Fruit fly (Drosophila melanogaster) whole organism, embryonic: ENCODE measurements around the gene Shc.

Experiments
- CG10267 ChIP-seq: fragments of 200-800 bp; sonication (Bioruptor generic); optimal IDR thresholded peaks from 2 replicates; lab custom pipeline; 2018; ENCODE audit warnings: missing biosample characterization, mild to moderate bottlenecking, missing genetic modification characterization, moderate library complexity
- CG10654 ChIP-seq: fragments of 200-800 bp; sonication (Bioruptor generic); optimal IDR thresholded peaks from 2 replicates; lab custom pipeline; 2016; ENCODE audit warnings: missing biosample characterization, missing genetic modification characterization
- CG11093 ChIP-seq: fragments of 200-800 bp; sonication (Bioruptor generic); IDR thresholded peaks from 3 replicates; pipeline ENCODE4 v1.3.6; 2022; ENCODE audit warnings: missing biosample characterization, missing genetic modification characterization
- CG12659 ChIP-seq: fragments of 200-800 bp; sonication (Bioruptor generic); optimal IDR thresholded peaks from 3 replicates; lab custom pipeline; 2017; ENCODE audit warnings: mild to moderate bottlenecking, missing biosample characterization, missing genetic modification reagents, missing genetic modification characterization
- CG13775 ChIP-seq: fragments of 200-800 bp; sonication (Bioruptor generic); optimal IDR thresholded peaks from 3 replicates; lab custom pipeline; 2017; ENCODE audit warnings: missing biosample characterization, mild to moderate bottlenecking, missing genetic modification characterization
- CG14050 ChIP-seq: fragments of 200-800 bp; sonication (Bioruptor generic); IDR thresholded peaks from 3 replicates; pipeline ENCODE4 v1.3.6; 2022; ENCODE audit warnings: missing biosample characterization, missing genetic modification characterization
- CG15514 ChIP-seq: fragments of 200-800 bp; sonication (Bioruptor generic); optimal IDR thresholded peaks from 3 replicates; lab custom pipeline; 2017; ENCODE audit warnings: missing biosample characterization, missing genetic modification characterization, mild to moderate bottlenecking, moderate library complexity, missing genetic modification reagents
- CG15601 ChIP-seq: fragments of 200-800 bp; sonication (Bioruptor generic); optimal IDR thresholded peaks from 3 replicates; lab custom pipeline; 2019; ENCODE audit warnings: missing biosample characterization, mild to moderate bottlenecking, missing genetic modification characterization, moderate library complexity
- CG17328 ChIP-seq: fragments of 200-800 bp; sonication (Bioruptor generic); IDR thresholded peaks from 2 replicates; pipeline ENCODE4 v1.3.6; 2022; ENCODE audit warnings: missing biosample characterization, missing genetic modification characterization
- CG17361 ChIP-seq: fragments of 200-800 bp; sonication (Bioruptor generic); IDR thresholded peaks from 3 replicates; pipeline ENCODE4 v1.3.6; 2022; ENCODE audit warnings: missing biosample characterization, missing genetic modification characterization
- CG17568 ChIP-seq: fragments of 200-800 bp; sonication (Bioruptor generic); optimal IDR thresholded peaks from 2 replicates; lab custom pipeline; 2018; ENCODE audit warnings: missing biosample characterization, mild to moderate bottlenecking, missing genetic modification characterization, moderate library complexity
- CG1832 ChIP-seq: fragments of 200-800 bp; sonication (Bioruptor generic); optimal IDR thresholded peaks from 2 replicates; lab custom pipeline; 2017; ENCODE audit warnings: missing biosample characterization, mild to moderate bottlenecking, missing genetic modification characterization, inconsistent platforms
- CG2129 ChIP-seq: fragments of 200-800 bp; sonication (Bioruptor generic); IDR thresholded peaks from 2 replicates; pipeline ENCODE4 v1.3.6; 2022; ENCODE audit warnings: missing biosample characterization, missing genetic modification characterization; ENCODE audit not compliant: partially characterized antibody
- CG30403 ChIP-seq: fragments of 200-800 bp; sonication (Bioruptor generic); optimal IDR thresholded peaks from 3 replicates; lab custom pipeline; 2016; ENCODE audit warnings: missing biosample characterization, missing genetic modification characterization
- CG32772 ChIP-seq: fragments of 200-800 bp; sonication (Bioruptor generic); IDR thresholded peaks from 2 replicates; pipeline ENCODE4 v1.3.6; 2022; ENCODE audit warnings: missing biosample characterization, missing genetic modification characterization
- CG3407 ChIP-seq: fragments of 200-800 bp; sonication (Bioruptor generic); optimal IDR thresholded peaks from 2 replicates; lab custom pipeline; 2018; ENCODE audit warnings: missing biosample characterization, mild to moderate bottlenecking, missing genetic modification characterization
- CG4404 ChIP-seq: fragments of 200-800 bp; sonication (Bioruptor generic); IDR thresholded peaks from 2 replicates; pipeline ENCODE4 v1.3.6; 2022; ENCODE audit warnings: missing biosample characterization, missing genetic modification characterization
- CG5953 ChIP-seq: fragments of 200-800 bp; sonication (Bioruptor generic); IDR thresholded peaks from 2 replicates; pipeline ENCODE4 v1.3.6; 2022; ENCODE audit warnings: missing biosample characterization, missing genetic modification characterization
- CG6765 ChIP-seq: fragments of 200-800 bp; sonication (Bioruptor generic); optimal IDR thresholded peaks from 3 replicates; lab custom pipeline; 2017; ENCODE audit warnings: missing biosample characterization, mild to moderate bottlenecking, missing genetic modification characterization
- CG7928 ChIP-seq: fragments of 200-800 bp; sonication (Bioruptor generic); optimal IDR thresholded peaks from 2 replicates; lab custom pipeline; 2017; ENCODE audit warnings: missing biosample characterization, mild to moderate bottlenecking, missing genetic modification characterization
- Camta ChIP-seq: fragments of 200-800 bp; sonication (Bioruptor generic); optimal IDR thresholded peaks from 2 replicates; lab custom pipeline; 2016; ENCODE audit warnings: missing biosample characterization, missing genetic modification characterization
- Dek ChIP-seq: fragments of 200-800 bp; sonication (Bioruptor generic); optimal IDR thresholded peaks from 3 replicates; lab custom pipeline; 2019; ENCODE audit warnings: missing biosample characterization, mild to moderate bottlenecking, missing genetic modification characterization, moderate library complexity
- Dip2 ChIP-seq: fragments of 200-800 bp; sonication (Bioruptor generic); IDR thresholded peaks from 2 replicates; pipeline ENCODE4 v1.3.6; 2022; ENCODE audit warnings: missing biosample characterization, missing genetic modification characterization
- Nf-YB ChIP-seq: fragments of 200-800 bp; sonication (Bioruptor generic); optimal IDR thresholded peaks from 3 replicates; lab custom pipeline; 2019; ENCODE audit warnings: missing biosample characterization, mild to moderate bottlenecking, missing genetic modification characterization, moderate library complexity
- Nf-YC ChIP-seq: fragments of 200-800 bp; optimal IDR thresholded peaks from 3 replicates; lab custom pipeline; 2019; ENCODE audit warnings: missing biosample characterization, mild to moderate bottlenecking, missing genetic modification characterization, moderate library complexity
- Optix ChIP-seq: fragments of 200-800 bp; sonication (Bioruptor generic); IDR thresholded peaks from 3 replicates; pipeline ENCODE4 v1.3.6; 2022; ENCODE audit warnings: missing biosample characterization, missing genetic modification characterization
- Scr ChIP-seq: fragments of 200-800 bp; sonication (Bioruptor generic); IDR thresholded peaks from 2 replicates; pipeline ENCODE4 v1.3.6; 2022; ENCODE audit warnings: missing biosample characterization, missing genetic modification characterization; ENCODE audit not compliant: partially characterized antibody
- Sin3A ChIP-seq: fragments of >200 bp; optimal IDR thresholded peaks from 2 replicates; lab custom pipeline; 2018
- Six4 ChIP-seq: fragments of 200-800 bp; sonication (Bioruptor generic); optimal IDR thresholded peaks from 2 replicates; lab custom pipeline; 2016; ENCODE audit warnings: missing biosample characterization, missing genetic modification characterization
- Sox100B ChIP-seq: fragments of 200-800 bp; sonication (Bioruptor generic); optimal IDR thresholded peaks from 3 replicates; lab custom pipeline; 2018; ENCODE audit warnings: missing biosample characterization, mild to moderate bottlenecking, missing genetic modification characterization
- ac ChIP-seq: fragments of 200-800 bp; sonication (Bioruptor generic); optimal IDR thresholded peaks from 3 replicates; lab custom pipeline; 2017; ENCODE audit warnings: missing biosample characterization, mild to moderate bottlenecking, missing genetic modification characterization
- crol ChIP-seq: fragments of 200-800 bp; sonication (Bioruptor generic); IDR thresholded peaks from 2 replicates; pipeline ENCODE4 v1.3.6; 2022; ENCODE audit warnings: missing biosample characterization, missing genetic modification characterization
- crp ChIP-seq, 2 experiments: fragments of 200-800 bp; sonication (Bioruptor generic); optimal IDR thresholded peaks; 2 replicates in 1 of 2; 3 replicates in 1 of 2; lab custom pipeline; 2017; ENCODE audit warnings: missing biosample characterization in 2 of 2, missing genetic modification characterization in 2 of 2, mild to moderate bottlenecking in 1 of 2, moderate library complexity in 1 of 2
- disco-r ChIP-seq: fragments of 200-800 bp; sonication (Bioruptor generic); optimal IDR thresholded peaks from 2 replicates; lab custom pipeline; 2016; ENCODE audit warnings: missing biosample characterization, missing genetic modification characterization
- fd96Cb ChIP-seq: fragments of 200-800 bp; sonication (Bioruptor generic); optimal IDR thresholded peaks from 2 replicates; lab custom pipeline; 2018; ENCODE audit warnings: missing biosample characterization, mild to moderate bottlenecking, missing genetic modification characterization, moderate library complexity
- her ChIP-seq: fragments of 200-800 bp; sonication (Bioruptor generic); optimal IDR thresholded peaks from 2 replicates; lab custom pipeline; 2016; ENCODE audit warnings: missing biosample characterization, missing genetic modification characterization
- jing ChIP-seq: fragments of 200-800 bp; sonication (Bioruptor generic); optimal IDR thresholded peaks from 2 replicates; lab custom pipeline; 2018; ENCODE audit warnings: missing biosample characterization, mild to moderate bottlenecking, missing genetic modification characterization
- mld ChIP-seq: fragments of 200-800 bp; sonication (Bioruptor generic); IDR thresholded peaks from 3 replicates; pipeline ENCODE4 v1.3.6; 2022; ENCODE audit warnings: missing biosample characterization, missing genetic modification characterization; ENCODE audit not compliant: partially characterized antibody
- pnt ChIP-seq: fragments of 200-800 bp; sonication (Bioruptor generic); optimal IDR thresholded peaks from 3 replicates; lab custom pipeline; 2016; ENCODE audit warnings: missing biosample characterization, missing genetic modification characterization
- pzg ChIP-seq: fragments of 200-800 bp; sonication (Bioruptor generic); optimal IDR thresholded peaks from 3 replicates; lab custom pipeline; 2018; ENCODE audit warnings: missing biosample characterization, mild to moderate bottlenecking, missing genetic modification characterization, moderate library complexity
- sc ChIP-seq, 3 experiments: fragments of >200 bp in 2 of 3; fragments of 200-800 bp in 1 of 3; sonication (Bioruptor generic) in 1 of 3; optimal IDR thresholded peaks; 2 replicates in 2 of 3; 3 replicates in 1 of 3; lab custom pipeline; 2017; ENCODE audit warnings: mild to moderate bottlenecking in 1 of 3, missing biosample characterization in 1 of 3, missing genetic modification characterization in 1 of 3, missing genetic modification reagents in 1 of 3
- slou ChIP-seq: fragments of 200-800 bp; sonication (Bioruptor generic); optimal IDR thresholded peaks from 3 replicates; lab custom pipeline; 2016; ENCODE audit warnings: missing biosample characterization, missing genetic modification characterization
- sna ChIP-seq: fragments of 200-800 bp; sonication (Bioruptor generic); IDR thresholded peaks from 2 replicates; pipeline ENCODE4 v1.3.6; 2022; ENCODE audit warnings: missing biosample characterization, missing genetic modification characterization; ENCODE audit not compliant: partially characterized antibody
- tio ChIP-seq: fragments of 200-800 bp; sonication (Bioruptor generic); optimal IDR thresholded peaks from 2 replicates; lab custom pipeline; 2017; ENCODE audit warnings: missing biosample characterization, missing genetic modification characterization, inconsistent platforms
- unc-4 ChIP-seq: fragments of 200-800 bp; sonication (Bioruptor generic); IDR thresholded peaks from 2 replicates; pipeline ENCODE4 v1.3.6; 2022; ENCODE audit warnings: missing biosample characterization, missing genetic modification characterization; ENCODE audit not compliant: partially characterized antibody
- vnd ChIP-seq: fragments of 200-800 bp; sonication (Bioruptor generic); IDR thresholded peaks from 3 replicates; pipeline ENCODE4 v1.3.6; 2022; ENCODE audit warnings: missing biosample characterization, missing genetic modification characterization; ENCODE audit not compliant: partially characterized antibody
- vvl ChIP-seq: fragments of 200-800 bp; sonication (Bioruptor generic); IDR thresholded peaks from 2 replicates; pipeline ENCODE4 v1.3.6; 2022; ENCODE audit warnings: missing biosample characterization, missing genetic modification characterization
- zfh1 ChIP-seq: fragments of 200-800 bp; sonication (Bioruptor generic); IDR thresholded peaks from 3 replicates; pipeline ENCODE4 v1.3.6; 2022; ENCODE audit warnings: missing biosample characterization, missing genetic modification characterization

Shc gene

dm6 chr3L:9399013-9399750, 27.6 kb upstream of the Shc start, which contains the start of gene CG4080 (continued):
- TF ChIP-seq CG2129 (GFP tag; lab: Robert Waterston, UW), result peak; percentile 62; the same call in 1 of the 2 replicates
- TF ChIP-seq Six4, result no peak
- peak; percentile 88 for TF ChIP-seq unc-4 (GFP tag; lab: Robert Waterston, UW)
- TF ChIP-seq zfh1 (GFP tag; lab: Robert Waterston, UW), result no peak
- peak; percentile 72 for TF ChIP-seq vvl
- TF ChIP-seq CG30403 (GFP tag; lab: Kevin White, UChicago), result no peak
- peak; percentile 16 for TF ChIP-seq Camta (GFP tag; lab: Kevin White, UChicago)
- TF ChIP-seq CG4404, result no peak
- peak in 1 of 2 experiments; percentile 4 for TF ChIP-seq crp (GFP tag; optimal IDR thresholded peaks at IDR 0.05; lab: Kevin White, UChicago)
- no peak for TF ChIP-seq fd96Cb (tag; lab: Kevin White, UChicago)
- peak; percentile 78 for TF ChIP-seq CG12659 (GFP tag; lab: Kevin White, UChicago)
- peak; percentile 67 for TF ChIP-seq CG15514 (GFP tag; lab: Kevin White, UChicago)
- no peak for TF ChIP-seq Sin3A (lab: Kevin White, UChicago)
- 0 out of 3 replicates have a peak, but pooled peaks have one; percentile 33 for TF ChIP-seq mld (GFP tag; lab: Robert Waterston, UW)
- TF ChIP-seq CG1832 (GFP tag; lab: Kevin White, UChicago), result no peak
- TF ChIP-seq crol (GFP tag; lab: Robert Waterston, UW), result no peak
- TF ChIP-seq Optix (GFP tag; lab: Robert Waterston, UW), result no peak
- peak; percentile 78 for TF ChIP-seq sna (GFP tag; lab: Robert Waterston, UW)
- no peak for TF ChIP-seq CG32772 (GFP tag; lab: Robert Waterston, UW)
- no peak for TF ChIP-seq CG11093 (GFP tag; lab: Robert Waterston, UW)
- TF ChIP-seq jing (GFP tag; lab: Kevin White, UChicago), result no peak
- peak; percentile 39; the same call in 1 of the 3 replicates for TF ChIP-seq CG17361 (GFP tag; lab: Robert Waterston, UW)
- TF ChIP-seq tio (GFP tag; lab: Kevin White, UChicago), result no peak
- no peak for TF ChIP-seq slou
- TF ChIP-seq Nf-YC (tag; lab: Kevin White, UChicago), result peak; percentile 44
- TF ChIP-seq CG13775 (GFP tag; lab: Kevin White, UChicago), result peak; percentile 6
- TF ChIP-seq CG14050 (GFP tag; lab: Robert Waterston, UW), result no peak
- TF ChIP-seq ac (GFP tag; lab: Kevin White, UChicago), result no peak
- TF ChIP-seq CG3407 (GFP tag; lab: Kevin White, UChicago), result no peak
- peak; percentile 23 for TF ChIP-seq Nf-YB (GFP tag; lab: Kevin White, UChicago)
- peak; percentile 76 for TF ChIP-seq vnd (GFP tag; lab: Robert Waterston, UW)
- peak; percentile 81 for TF ChIP-seq pzg (GFP tag; lab: Kevin White, UChicago)
- peak; percentile 90 for TF ChIP-seq Scr (GFP tag; lab: Robert Waterston, UW)
- TF ChIP-seq CG10267 (tag; lab: Kevin White, UChicago), result peak; percentile 70
- peak; percentile 8 for TF ChIP-seq disco-r
- 0 out of 2 replicates have a peak, but pooled peaks have one; percentile 41 for TF ChIP-seq CG5953 (GFP tag; lab: Robert Waterston, UW)
- TF ChIP-seq Dek (tag; lab: Kevin White, UChicago), result peak; percentile 17
- peak; percentile 9 for TF ChIP-seq pnt
- TF ChIP-seq CG17328 (GFP tag; lab: Robert Waterston, UW), result no peak
- no peak for TF ChIP-seq Sox100B
- TF ChIP-seq CG17568 (GFP tag; lab: Kevin White, UChicago), result peak; percentile 34
- peak; percentile 54 for TF ChIP-seq CG6765
- TF ChIP-seq CG10654, result no peak
- peak; percentile 57 for TF ChIP-seq CG15601
- TF ChIP-seq Dip2, result no peak
- no peak for TF ChIP-seq sc (optimal IDR thresholded peaks at IDR 0.05; lab: Kevin White, UChicago)
- TF ChIP-seq sc (GFP tag; optimal IDR thresholded peaks at IDR 0.05; lab: Kevin White, UChicago), result no peak
- TF ChIP-seq CG7928, result no peak
- TF ChIP-seq her, result no peak
